Fruit fly (Drosophila melanogaster): ENCODE results near the gene cic.

The cic gene

DNA sequence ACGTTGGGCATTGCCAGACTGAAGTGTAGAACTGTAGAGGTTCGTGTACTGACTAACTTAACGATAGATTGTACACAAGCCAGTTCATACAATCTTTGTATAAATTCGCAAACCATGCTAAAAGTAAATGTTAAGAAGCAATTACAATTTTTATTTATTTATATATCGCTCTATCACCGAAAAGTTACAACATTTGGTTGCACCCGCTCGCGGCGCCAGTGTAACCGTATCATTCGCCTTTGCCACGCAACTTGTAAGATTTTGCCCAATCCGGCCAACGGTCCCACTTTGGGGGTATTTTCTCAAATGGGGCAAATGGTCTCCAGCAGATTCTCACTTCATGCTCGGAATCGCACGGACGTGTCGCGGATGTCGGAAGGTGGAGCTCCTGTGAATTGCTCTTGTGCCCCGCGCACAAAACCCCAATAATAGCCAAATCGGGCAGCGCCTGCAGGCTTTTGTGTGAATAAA is at the start of gene cic:
cic (plus strand) TSS at position 328 of the 471 bp plus-strand sequence.
- no peak for TF ChIP-seq usp (GFP tag; optimal IDR thresholded peaks at IDR 0.05)
- TF ChIP-seq Dll (optimal IDR thresholded peaks at IDR 0.05): no peak
- TF ChIP-seq CG8478 (optimal IDR thresholded peaks at IDR 0.05): no peak
- no peak for TF ChIP-seq EcR (GFP tag; optimal IDR thresholded peaks at IDR 0.05)
- TF ChIP-seq psq (optimal IDR thresholded peaks at IDR 0.05): no peak
- TF ChIP-seq pan (optimal IDR thresholded peaks at IDR 0.05): no peak

DNA sequence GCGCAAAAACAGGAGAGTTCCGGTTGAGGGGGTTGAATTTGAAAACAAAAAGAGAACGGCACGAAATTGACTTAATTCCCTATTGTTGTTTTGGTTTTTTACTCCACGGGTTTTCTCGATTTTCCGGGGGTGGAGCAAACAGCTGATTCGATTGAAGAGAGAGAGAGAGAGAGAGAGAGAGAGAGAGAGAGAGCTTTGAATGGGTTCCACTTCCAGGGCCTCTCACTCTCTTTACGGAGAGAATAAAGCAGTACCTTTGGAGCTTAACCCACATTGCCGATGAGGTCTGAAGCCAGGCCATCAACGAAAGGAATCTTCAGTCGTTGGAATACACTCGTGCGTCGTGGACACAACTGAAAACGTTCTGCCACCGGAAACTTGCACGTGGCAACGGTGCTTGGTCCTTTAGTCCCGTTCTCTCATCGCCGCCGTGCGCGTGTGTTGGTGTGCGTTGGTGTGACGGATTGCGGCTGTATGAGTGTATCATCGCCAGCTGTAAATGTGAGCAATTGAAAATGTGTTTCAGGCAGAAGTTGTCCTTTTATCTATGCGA is 48.0 kb upstream of the cic start, which contains the start of gene Nlg4:
Nlg4 (plus strand) TSS at position 332 of the 553 bp plus-strand sequence.
- TF ChIP-seq psq (optimal IDR thresholded peaks at IDR 0.05) (no peak), pan (optimal IDR thresholded peaks at IDR 0.05) (no peak), Dll (optimal IDR thresholded peaks at IDR 0.05) (no peak), EcR (GFP tag; optimal IDR thresholded peaks at IDR 0.05) (no peak), CG8478 (optimal IDR thresholded peaks at IDR 0.05) (no peak), usp (GFP tag; optimal IDR thresholded peaks at IDR 0.05) (no peak)

dm6 chr3R:20209691-20210090 is 42.9 kb upstream of the cic start, which contains the start of gene CG17199:
Gene CG17199, minus strand, starts transcription at chr3R:20209791.
- TF ChIP-seq usp (GFP tag; optimal IDR thresholded peaks at IDR 0.05) (no peak), Dll (optimal IDR thresholded peaks at IDR 0.05) (no peak), CG8478 (optimal IDR thresholded peaks at IDR 0.05) (no peak), EcR (GFP tag; optimal IDR thresholded peaks at IDR 0.05) (no peak), psq (optimal IDR thresholded peaks at IDR 0.05) (no peak), pan (optimal IDR thresholded peaks at IDR 0.05) (no peak)

DNA sequence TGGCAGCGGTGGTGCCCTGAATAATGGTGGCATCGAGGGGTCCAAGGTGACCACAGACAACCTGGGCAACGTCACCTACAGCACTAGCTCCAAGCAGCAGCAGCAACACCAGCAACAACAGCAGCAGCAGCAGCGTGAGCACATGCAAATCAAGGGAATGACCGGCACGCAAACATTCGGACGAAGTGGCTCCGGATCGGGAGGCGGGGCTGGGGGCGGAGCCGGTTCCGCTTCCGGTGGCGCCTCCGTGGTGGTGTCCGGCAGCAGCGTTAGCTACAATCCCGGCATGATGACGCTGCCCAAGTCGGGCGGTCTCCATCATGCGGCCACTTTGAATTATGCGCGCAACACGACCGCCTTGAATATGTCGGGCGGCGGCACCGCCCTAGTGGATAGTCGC is 25.0 kb upstream of the cic start:
- TF ChIP-seq usp (GFP tag; optimal IDR thresholded peaks at IDR 0.05) (no peak), Dll (optimal IDR thresholded peaks at IDR 0.05) (no peak), CG8478 (optimal IDR thresholded peaks at IDR 0.05) (no peak), pan (optimal IDR thresholded peaks at IDR 0.05) (no peak), psq (optimal IDR thresholded peaks at IDR 0.05) (no peak), EcR (GFP tag; optimal IDR thresholded peaks at IDR 0.05) (no peak)

- TF ChIP-seq usp (GFP tag; optimal IDR thresholded peaks at IDR 0.05) (no peak), EcR (GFP tag; optimal IDR thresholded peaks at IDR 0.05) (no peak), CG8478 (optimal IDR thresholded peaks at IDR 0.05) (no peak), pan (optimal IDR thresholded peaks at IDR 0.05) (no peak), psq (optimal IDR thresholded peaks at IDR 0.05) (no peak), Dll (optimal IDR thresholded peaks at IDR 0.05) (no peak)
Measured at dm6 chr3R:20238008-20238407, 14.6 kb upstream of the cic start.

DNA sequence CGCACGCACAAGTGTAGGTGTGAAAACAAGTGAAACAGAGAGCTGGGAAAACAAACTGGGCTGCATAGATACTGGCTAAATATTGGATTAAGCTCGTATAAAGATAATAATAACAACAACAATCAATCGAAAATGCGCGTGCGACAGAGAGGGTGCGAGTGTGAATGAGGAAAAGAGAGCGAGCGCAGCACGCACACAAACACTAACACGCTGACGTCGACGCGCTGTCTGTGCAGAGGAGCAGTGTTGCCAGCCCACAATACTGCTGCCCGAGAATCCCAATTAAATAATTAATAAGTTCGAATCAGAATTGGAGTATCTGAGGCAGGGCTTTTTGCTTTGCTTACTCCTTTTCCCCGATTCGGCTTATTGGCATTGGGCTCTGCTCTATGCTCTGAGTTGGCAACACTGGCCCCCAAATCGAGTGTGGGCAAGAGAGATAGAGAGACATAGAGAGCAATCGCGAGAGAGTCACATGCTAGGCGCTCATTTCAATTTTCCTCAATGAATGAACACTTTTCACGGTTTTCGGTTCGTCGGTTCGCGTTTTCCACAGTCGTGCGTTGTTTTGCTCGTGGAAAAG is 523 bp downstream of the cic start:
- no peak for TF ChIP-seq psq (optimal IDR thresholded peaks at IDR 0.05)
- TF ChIP-seq Dll (optimal IDR thresholded peaks at IDR 0.05): peak; percentile 53

DNA sequence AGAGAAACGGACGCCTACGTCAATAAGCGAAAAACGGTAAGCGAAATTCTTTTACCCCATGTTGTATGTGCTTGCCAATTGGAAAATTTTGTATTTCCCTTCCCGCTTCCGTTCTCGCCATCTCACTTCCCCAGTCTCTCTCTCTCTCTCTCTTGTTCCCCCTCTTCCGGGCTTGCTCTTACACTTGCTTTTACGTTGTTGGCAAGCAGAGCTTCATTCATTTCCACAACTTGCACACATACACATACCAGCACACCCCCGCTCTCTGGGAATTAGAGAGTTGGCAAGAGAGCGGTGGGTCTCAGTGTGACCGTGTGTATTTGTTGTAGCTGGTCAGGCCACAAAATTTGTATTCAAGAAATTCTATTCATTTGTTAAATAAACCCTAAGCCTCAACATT is 1.2 kb downstream of the cic start:
- TF ChIP-seq psq (optimal IDR thresholded peaks at IDR 0.05) (no peak), usp (GFP tag; optimal IDR thresholded peaks at IDR 0.05) (no peak), pan (optimal IDR thresholded peaks at IDR 0.05) (no peak), EcR (GFP tag; optimal IDR thresholded peaks at IDR 0.05) (no peak), Dll (optimal IDR thresholded peaks at IDR 0.05) (no peak), CG8478 (optimal IDR thresholded peaks at IDR 0.05) (no peak)

- no peak for TF ChIP-seq EcR (GFP tag; optimal IDR thresholded peaks at IDR 0.05)
- peak; percentile 35 for TF ChIP-seq pan (optimal IDR thresholded peaks at IDR 0.05)
- TF ChIP-seq CG8478 (optimal IDR thresholded peaks at IDR 0.05): no peak
Measured at dm6 chr3R:20254231-20255126, 1.9 kb downstream of the cic start.

DNA sequence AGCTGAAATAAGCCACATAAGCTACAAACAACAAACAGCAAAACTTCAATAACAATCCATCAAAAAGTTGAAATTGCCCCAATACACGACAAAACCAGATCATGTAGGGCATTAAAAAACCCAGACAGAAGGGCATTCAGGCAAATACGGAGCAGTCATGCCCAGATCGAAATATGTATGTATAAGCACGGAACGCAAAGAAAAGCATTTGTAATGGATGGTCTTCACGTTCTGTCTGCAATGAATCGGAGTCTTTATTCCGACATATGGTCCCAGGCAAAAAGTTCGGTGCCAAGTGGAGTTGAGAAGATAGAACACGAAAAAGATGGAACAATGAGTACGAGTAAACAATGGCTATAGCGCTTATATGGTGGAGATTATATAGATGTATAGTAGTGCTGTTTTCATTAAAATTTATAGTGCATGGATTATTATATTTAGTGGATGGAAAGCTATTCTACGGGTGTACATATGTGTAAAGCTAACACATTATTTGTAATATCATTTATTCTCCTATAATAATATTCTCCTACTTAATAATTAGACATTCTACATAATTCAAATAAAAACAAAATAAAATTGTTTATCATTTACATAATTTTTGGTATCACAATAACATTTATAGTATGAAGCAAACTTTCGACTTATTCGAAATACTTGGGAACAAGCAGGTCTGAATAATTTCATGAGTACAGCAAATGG is 3.9 kb downstream of the cic start:
- TF ChIP-seq usp (GFP tag; optimal IDR thresholded peaks at IDR 0.05) (no peak), Dll (optimal IDR thresholded peaks at IDR 0.05) (no peak), pan (optimal IDR thresholded peaks at IDR 0.05) (no peak), EcR (GFP tag; optimal IDR thresholded peaks at IDR 0.05) (no peak), psq (optimal IDR thresholded peaks at IDR 0.05) (no peak), CG8478 (optimal IDR thresholded peaks at IDR 0.05) (no peak)

- peak in 1 of 2 experiments; percentile 16 for TF ChIP-seq EcR (GFP tag; optimal IDR thresholded peaks at IDR 0.05)
- TF ChIP-seq psq (optimal IDR thresholded peaks at IDR 0.05): no peak
- TF ChIP-seq pan (optimal IDR thresholded peaks at IDR 0.05): no peak
- peak; percentile 6 for TF ChIP-seq CG8478 (optimal IDR thresholded peaks at IDR 0.05)
Measured at dm6 chr3R:20257180-20257936, 4.8 kb downstream of the cic start.

- no peak for TF ChIP-seq EcR (GFP tag; optimal IDR thresholded peaks at IDR 0.05)
- no peak for TF ChIP-seq usp (GFP tag; optimal IDR thresholded peaks at IDR 0.05)
- TF ChIP-seq pan (optimal IDR thresholded peaks at IDR 0.05): no peak
- TF ChIP-seq Dll (optimal IDR thresholded peaks at IDR 0.05): no peak
- TF ChIP-seq CG8478 (optimal IDR thresholded peaks at IDR 0.05): no peak
- no peak for TF ChIP-seq psq (optimal IDR thresholded peaks at IDR 0.05)
Measured at dm6 chr3R:20257937-20258334, 5.4 kb downstream of the cic start.
